Fruit fly (Drosophila melanogaster) whole organism, embryonic: Measurements from ENCODE around the gene CG33111.

Experiments
- Abd-B ChIP-seq: fragments of 200-800 bp; sonication (Bioruptor generic); optimal IDR thresholded peaks from 2 replicates; lab custom pipeline; 2018; ENCODE audit warnings: missing biosample characterization, mild to moderate bottlenecking, missing genetic modification characterization, moderate library complexity
- Ada2b ChIP-seq: fragments of 200-800 bp; sonication (Bioruptor generic); IDR thresholded peaks from 2 replicates; pipeline ENCODE4 v1.3.6; 2022; ENCODE audit warnings: missing biosample characterization, missing genetic modification characterization
- Aef1 ChIP-seq: fragments of 200-800 bp; sonication (Bioruptor generic); IDR thresholded peaks from 3 replicates; pipeline ENCODE4 v1.3.6; 2022; ENCODE audit warnings: missing biosample characterization, missing genetic modification characterization
- CG10267 ChIP-seq: fragments of 200-800 bp; sonication (Bioruptor generic); optimal IDR thresholded peaks from 2 replicates; lab custom pipeline; 2018; ENCODE audit warnings: missing biosample characterization, mild to moderate bottlenecking, missing genetic modification characterization, moderate library complexity
- CG10462 ChIP-seq: fragments of 200-800 bp; sonication (Bioruptor generic); optimal IDR thresholded peaks from 2 replicates; lab custom pipeline; 2016; ENCODE audit warnings: missing biosample characterization, missing genetic modification characterization
- CG11085 ChIP-seq: fragments of 200-800 bp; sonication (Bioruptor generic); IDR thresholded peaks from 2 replicates; pipeline ENCODE4 v1.3.6; 2022; ENCODE audit warnings: missing biosample characterization, missing genetic modification characterization
- CG11398 ChIP-seq: fragments of 200-800 bp; sonication (Bioruptor generic); optimal IDR thresholded peaks from 2 replicates; lab custom pipeline; 2016; ENCODE audit warnings: missing biosample characterization, missing genetic modification characterization
- CG11504 ChIP-seq: fragments of 200-800 bp; sonication (Bioruptor generic); optimal IDR thresholded peaks from 3 replicates; lab custom pipeline; 2019; ENCODE audit warnings: missing biosample characterization, mild to moderate bottlenecking, missing genetic modification characterization, moderate library complexity
- CG12391 ChIP-seq: fragments of 200-800 bp; sonication (Bioruptor generic); optimal IDR thresholded peaks from 3 replicates; lab custom pipeline; 2018; ENCODE audit warnings: missing biosample characterization, mild to moderate bottlenecking, missing genetic modification characterization, moderate library complexity
- CG12744 ChIP-seq: fragments of 200-800 bp; sonication (Bioruptor generic); optimal IDR thresholded peaks from 2 replicates; lab custom pipeline; 2016; ENCODE audit warnings: missing biosample characterization, missing genetic modification characterization
- CG15011 ChIP-seq: fragments of 200-800 bp; sonication (Bioruptor generic); optimal IDR thresholded peaks from 3 replicates; lab custom pipeline; 2018; ENCODE audit warnings: missing biosample characterization, mild to moderate bottlenecking, missing genetic modification characterization
- CG17912 ChIP-seq: fragments of 200-800 bp; sonication (Bioruptor generic); optimal IDR thresholded peaks from 2 replicates; lab custom pipeline; 2018; ENCODE audit warnings: missing biosample characterization, mild to moderate bottlenecking, missing genetic modification characterization
- CG2678 ChIP-seq: fragments of 200-800 bp; sonication (Bioruptor generic); optimal IDR thresholded peaks from 3 replicates; lab custom pipeline; 2019; ENCODE audit warnings: missing biosample characterization, mild to moderate bottlenecking, missing genetic modification characterization, moderate library complexity
- CG31388 ChIP-seq: fragments of 200-800 bp; sonication (Bioruptor generic); optimal IDR thresholded peaks from 2 replicates; lab custom pipeline; 2016; ENCODE audit warnings: missing biosample characterization, missing genetic modification characterization
- CG6254 ChIP-seq: fragments of 200-800 bp; sonication (Bioruptor generic); optimal IDR thresholded peaks from 3 replicates; lab custom pipeline; 2017; ENCODE audit warnings: mild to moderate bottlenecking, missing biosample characterization, missing genetic modification reagents, missing genetic modification characterization
- CG6765 ChIP-seq: fragments of 200-800 bp; sonication (Bioruptor generic); optimal IDR thresholded peaks from 3 replicates; lab custom pipeline; 2017; ENCODE audit warnings: missing biosample characterization, mild to moderate bottlenecking, missing genetic modification characterization
- CG7372 ChIP-seq: fragments of 200-800 bp; sonication (Bioruptor generic); IDR thresholded peaks from 2 replicates; pipeline ENCODE4 v1.3.6; 2022; ENCODE audit warnings: missing biosample characterization, missing genetic modification characterization
- CG7928 ChIP-seq: fragments of 200-800 bp; sonication (Bioruptor generic); optimal IDR thresholded peaks from 2 replicates; lab custom pipeline; 2017; ENCODE audit warnings: missing biosample characterization, mild to moderate bottlenecking, missing genetic modification characterization
- CG8089 ChIP-seq: fragments of 200-800 bp; sonication (Bioruptor generic); optimal IDR thresholded peaks from 3 replicates; lab custom pipeline; 2016; ENCODE audit warnings: missing biosample characterization, missing genetic modification characterization
- CG9609 ChIP-seq: fragments of 200-800 bp; sonication (Bioruptor generic); optimal IDR thresholded peaks from 3 replicates; lab custom pipeline; 2016; ENCODE audit warnings: missing biosample characterization, missing genetic modification characterization
- Camta ChIP-seq: fragments of 200-800 bp; sonication (Bioruptor generic); optimal IDR thresholded peaks from 2 replicates; lab custom pipeline; 2016; ENCODE audit warnings: missing biosample characterization, missing genetic modification characterization
- CrebB ChIP-seq: fragments of 200-800 bp; sonication (Bioruptor generic); optimal IDR thresholded peaks from 3 replicates; lab custom pipeline; 2018; ENCODE audit warnings: missing biosample characterization, mild to moderate bottlenecking, missing genetic modification characterization
- Dek ChIP-seq: fragments of 200-800 bp; sonication (Bioruptor generic); optimal IDR thresholded peaks from 3 replicates; lab custom pipeline; 2019; ENCODE audit warnings: missing biosample characterization, mild to moderate bottlenecking, missing genetic modification characterization, moderate library complexity
- ERR ChIP-seq: fragments of 200-800 bp; sonication (Bioruptor generic); optimal IDR thresholded peaks from 2 replicates; lab custom pipeline; 2016; ENCODE audit warnings: missing biosample characterization, missing genetic modification characterization
- GATAe ChIP-seq: fragments of 200-800 bp; sonication (Bioruptor generic); conservative IDR thresholded peaks from 2 replicates; pipeline ENCODE4 v1.3.6; 2022; ENCODE audit warnings: missing biosample characterization, missing genetic modification characterization
- Hsf ChIP-seq: fragments of 200-800 bp; sonication (Bioruptor generic); optimal IDR thresholded peaks from 3 replicates; lab custom pipeline; 2016; ENCODE audit warnings: missing biosample characterization, missing genetic modification characterization
- NC2β ChIP-seq: fragments of 200-800 bp; sonication (Bioruptor generic); optimal IDR thresholded peaks from 2 replicates; lab custom pipeline; 2016; ENCODE audit warnings: missing biosample characterization, missing genetic modification characterization
- NfI ChIP-seq: fragments of 200-800 bp; sonication (Bioruptor generic); optimal IDR thresholded peaks from 3 replicates; lab custom pipeline; 2018; ENCODE audit warnings: missing biosample characterization, mild to moderate bottlenecking, missing genetic modification characterization, moderate library complexity
- Oaz ChIP-seq: fragments of 200-800 bp; sonication (Bioruptor generic); IDR thresholded peaks from 2 replicates; pipeline ENCODE4 v1.3.6; 2022; ENCODE audit warnings: missing biosample characterization, missing genetic modification characterization
- Oli ChIP-seq: fragments of 200-800 bp; sonication (Bioruptor generic); optimal IDR thresholded peaks from 2 replicates; lab custom pipeline; 2018; ENCODE audit warnings: missing biosample characterization, mild to moderate bottlenecking, missing genetic modification characterization, moderate library complexity
- Ssrp ChIP-seq: fragments of 200-800 bp; sonication (Bioruptor generic); optimal IDR thresholded peaks from 2 replicates; lab custom pipeline; 2018; ENCODE audit warnings: missing biosample characterization, mild to moderate bottlenecking, missing genetic modification characterization, moderate library complexity
- TFAM ChIP-seq: fragments of 200-800 bp; sonication (Bioruptor generic); optimal IDR thresholded peaks from 2 replicates; lab custom pipeline; 2017; ENCODE audit warnings: missing biosample characterization, missing genetic modification characterization, inconsistent platforms
- Xbp1 ChIP-seq: fragments of 200-800 bp; sonication (Bioruptor generic); optimal IDR thresholded peaks from 3 replicates; lab custom pipeline; 2016; ENCODE audit warnings: missing biosample characterization, mild to moderate bottlenecking, missing genetic modification characterization
- Xrp1 ChIP-seq: fragments of 200-800 bp; sonication (Bioruptor generic); IDR thresholded peaks from 2 replicates; pipeline ENCODE4 v1.3.6; 2022; ENCODE audit warnings: missing biosample characterization, missing genetic modification characterization
- ac ChIP-seq: fragments of 200-800 bp; sonication (Bioruptor generic); optimal IDR thresholded peaks from 3 replicates; lab custom pipeline; 2017; ENCODE audit warnings: missing biosample characterization, mild to moderate bottlenecking, missing genetic modification characterization
- aop ChIP-seq: fragments of 200-800 bp; sonication (Bioruptor generic); IDR thresholded peaks from 2 replicates; pipeline ENCODE4 v1.3.6; 2022; ENCODE audit warnings: missing biosample characterization, missing genetic modification characterization
- bsh ChIP-seq, 2 experiments: fragments of 200-800 bp; sonication (Bioruptor generic); optimal IDR thresholded peaks; 2 replicates each; lab custom pipeline; 2017 to 2018; ENCODE audit warnings: mild to moderate bottlenecking in 2 of 2, missing biosample characterization in 2 of 2, missing genetic modification characterization in 2 of 2, moderate library complexity in 1 of 2
- cato ChIP-seq: fragments of 200-800 bp; sonication (Bioruptor generic); optimal IDR thresholded peaks from 2 replicates; lab custom pipeline; 2016; ENCODE audit warnings: missing biosample characterization, missing genetic modification characterization, borderline replicate concordance
- chif ChIP-seq, 2 experiments: fragments of 200-800 bp; sonication (Bioruptor generic); optimal IDR thresholded peaks; 3 replicates each; lab custom pipeline; 2016; ENCODE audit warnings: missing biosample characterization in 2 of 2, missing genetic modification characterization in 2 of 2
- ci ChIP-seq: fragments of 200-800 bp; sonication (Bioruptor generic); IDR thresholded peaks from 3 replicates; pipeline ENCODE4 v1.3.6; 2022; ENCODE audit warnings: missing biosample characterization, missing genetic modification characterization
- crp ChIP-seq, 2 experiments: fragments of 200-800 bp; sonication (Bioruptor generic); optimal IDR thresholded peaks; 2 replicates in 1 of 2; 3 replicates in 1 of 2; lab custom pipeline; 2017; ENCODE audit warnings: missing biosample characterization in 2 of 2, missing genetic modification characterization in 2 of 2, mild to moderate bottlenecking in 1 of 2, moderate library complexity in 1 of 2
- dati ChIP-seq: fragments of 200-800 bp; sonication (Bioruptor generic); IDR thresholded peaks from 2 replicates; pipeline ENCODE4 v1.3.6; 2022; ENCODE audit warnings: missing biosample characterization, missing genetic modification characterization
- dimm ChIP-seq: fragments of 200-800 bp; sonication (Bioruptor generic); IDR thresholded peaks from 2 replicates; pipeline ENCODE4 v1.3.6; 2022; ENCODE audit warnings: missing biosample characterization, missing genetic modification characterization
- eyg ChIP-seq: fragments of 200-800 bp; sonication (Bioruptor generic); optimal IDR thresholded peaks from 3 replicates; lab custom pipeline; 2016; ENCODE audit warnings: missing biosample characterization, missing genetic modification characterization
- ken ChIP-seq: fragments of 200-800 bp; sonication (Bioruptor generic); IDR thresholded peaks from 3 replicates; pipeline ENCODE4 v1.3.6; 2022; ENCODE audit warnings: missing biosample characterization, missing genetic modification characterization
- prd ChIP-seq, 3 experiments: fragments of >200 bp in 2 of 3; fragments of 200-800 bp in 1 of 3; sonication (Bioruptor generic) in 1 of 3; optimal IDR thresholded peaks in 2 of 3; IDR thresholded peaks in 1 of 3; 2 replicates in 2 of 3; 3 replicates in 1 of 3; pipeline versions ENCODE4 v1.3.6 to Lab custom; 2017 to 2022; ENCODE audit warnings: missing biosample characterization in 1 of 3, missing genetic modification characterization in 1 of 3
- pum ChIP-seq: fragments of 200-800 bp; sonication (Bioruptor generic); optimal IDR thresholded peaks from 2 replicates; lab custom pipeline; 2016; ENCODE audit warnings: missing biosample characterization, missing genetic modification characterization
- ssp ChIP-seq: fragments of 200-800 bp; sonication (Bioruptor generic); IDR thresholded peaks from 2 replicates; pipeline ENCODE4 v1.3.6; 2022; ENCODE audit warnings: missing biosample characterization, missing genetic modification characterization
- tin ChIP-seq: fragments of 200-800 bp; sonication (Bioruptor generic); optimal IDR thresholded peaks from 3 replicates; lab custom pipeline; 2016; ENCODE audit warnings: missing biosample characterization, missing genetic modification characterization
- yki ChIP-seq: fragments of >200 bp; optimal IDR thresholded peaks from 3 replicates; lab custom pipeline; 2018

CG33111 gene

dm6 chr3R:23767417-23767853 is 51.6 kb downstream of the CG33111 start, which contains the start of the genes CG10214 and CG10375 (continued):
- peak; percentile 66 for TF ChIP-seq NfI (GFP tag; lab: Kevin White, UChicago)
- peak; percentile 83 for TF ChIP-seq Xbp1 (GFP tag; lab: Kevin White, UChicago)
- peak; percentile 80 to 82 for TF ChIP-seq chif (GFP tag; optimal IDR thresholded peaks at IDR 0.05; lab: Kevin White, UChicago)
- no peak for TF ChIP-seq prd (optimal IDR thresholded peaks at IDR 0.05; lab: Kevin White, UChicago)
- peak; percentile 74 for TF ChIP-seq prd (GFP tag; IDR thresholded peaks at IDR 0.05; lab: Robert Waterston, UW)
- peak; percentile 67 for TF ChIP-seq CG8089 (GFP tag; lab: Kevin White, UChicago)
- TF ChIP-seq ERR (GFP tag; lab: Kevin White, UChicago): peak; percentile 73
- peak; percentile 60 for TF ChIP-seq GATAe
- TF ChIP-seq Dek: peak; percentile 23
- peak; percentile 78 for TF ChIP-seq Camta (GFP tag; lab: Kevin White, UChicago)
- peak; percentile 65 for TF ChIP-seq eyg (GFP tag; lab: Kevin White, UChicago)
- TF ChIP-seq ken (GFP tag; lab: Robert Waterston, UW): peak; percentile 43; the same call in 1 of the 3 replicates
- TF ChIP-seq CG6765 (GFP tag; lab: Kevin White, UChicago): peak; percentile 7
- peak; percentile 35 for TF ChIP-seq Oli (tag; lab: Kevin White, UChicago)
- peak; percentile 71 for TF ChIP-seq CG10462 (GFP tag; lab: Kevin White, UChicago)
- peak; percentile 26; the same call in 1 of the 3 replicates for TF ChIP-seq Aef1
- peak; percentile 86 for TF ChIP-seq CG12391
- TF ChIP-seq CG11085 (GFP tag; lab: Robert Waterston, UW): no peak
- TF ChIP-seq tin (GFP tag; lab: Kevin White, UChicago): peak; percentile 73
- peak; percentile 74 for TF ChIP-seq CG2678 (tag; lab: Kevin White, UChicago)
- peak; percentile 64 for TF ChIP-seq CG11398
- peak; percentile 83 for TF ChIP-seq NC2β
- TF ChIP-seq Ada2b: peak; percentile 35; the same call in 1 of the 2 replicates
- TF ChIP-seq CG10267 (tag; lab: Kevin White, UChicago): peak; percentile 99
- peak; percentile 76 for TF ChIP-seq CG9609 (GFP tag; lab: Kevin White, UChicago)
- TF ChIP-seq TFAM (GFP tag; lab: Kevin White, UChicago): no peak
- TF ChIP-seq ssp (GFP tag; lab: Robert Waterston, UW): peak; percentile 51; the same call in 1 of the 2 replicates
- TF ChIP-seq yki (lab: Kevin White, UChicago): no peak
- TF ChIP-seq cato (GFP tag; lab: Kevin White, UChicago): peak; percentile 69
- TF ChIP-seq ac: no peak
- no peak for TF ChIP-seq CG15011 (GFP tag; lab: Kevin White, UChicago)
- TF ChIP-seq CG7372 (GFP tag; lab: Robert Waterston, UW): peak; percentile 45; the same call in 1 of the 2 replicates
- peak; percentile 8 for TF ChIP-seq CG17912 (GFP tag; lab: Kevin White, UChicago)
- no peak for TF ChIP-seq CG6254 (GFP tag; lab: Kevin White, UChicago)
- TF ChIP-seq ci (GFP tag; lab: Robert Waterston, UW): peak; percentile 88
- TF ChIP-seq Hsf (GFP tag; lab: Kevin White, UChicago): peak; percentile 87
- TF ChIP-seq Xrp1 (GFP tag; lab: Robert Waterston, UW): peak; percentile 62; the same call in 1 of the 2 replicates
- TF ChIP-seq pum (GFP tag; lab: Kevin White, UChicago): peak; percentile 78
- TF ChIP-seq CrebB (tag; lab: Kevin White, UChicago): peak; percentile 61
- TF ChIP-seq bsh (GFP tag; optimal IDR thresholded peaks at IDR 0.05; lab: Kevin White, UChicago): peak in 1 of 2 experiments; percentile 76
- TF ChIP-seq crp (GFP tag; optimal IDR thresholded peaks at IDR 0.05; lab: Kevin White, UChicago): peak in 1 of 2 experiments; percentile 78
- TF ChIP-seq Oaz (GFP tag; lab: Robert Waterston, UW): no peak
- TF ChIP-seq CG31388: peak; percentile 54
- peak; percentile 75 for TF ChIP-seq Abd-B
- TF ChIP-seq CG12744 (GFP tag; lab: Kevin White, UChicago): peak; percentile 1
- no peak for TF ChIP-seq dati (GFP tag; lab: Robert Waterston, UW)
- TF ChIP-seq CG7928 (GFP tag; lab: Kevin White, UChicago): peak; percentile 11
- TF ChIP-seq dimm (GFP tag; lab: Robert Waterston, UW): no peak
- peak; percentile 35 for TF ChIP-seq Ssrp
- no peak for TF ChIP-seq CG11504 (tag; lab: Kevin White, UChicago)
- TF ChIP-seq aop (GFP tag; lab: Robert Waterston, UW): no peak
